Worm (Caenorhabditis elegans): ENCODE data around the gene ugt-45.

ugt-45 gene

DNA sequence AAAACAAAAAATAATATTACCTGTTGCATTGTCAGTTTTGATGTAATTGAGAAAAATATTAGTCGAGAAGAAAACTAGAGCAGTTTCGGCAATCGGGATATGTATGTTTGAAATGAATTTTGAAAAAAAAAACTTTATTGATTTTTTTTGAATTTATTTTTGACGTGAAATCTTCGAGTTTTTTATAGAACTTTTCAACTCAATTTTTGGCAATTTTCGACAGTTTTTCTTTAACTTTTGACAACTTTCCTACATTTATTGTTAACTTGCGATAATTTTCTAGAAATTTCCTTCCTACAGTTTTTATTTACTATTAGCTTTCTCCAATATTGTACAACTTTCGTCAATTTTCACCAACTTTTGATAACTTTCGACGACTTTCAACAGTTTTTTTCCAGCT, 49.0 kb downstream of the ugt-45 start, which contains the start of gene Y37E11AL.12:
TSS of gene Y37E11AL.12 (minus strand) at position 101 of the 400 bp plus-strand sequence.
- TF ChIP-seq bed-1 (GFP tag; IDR thresholded peaks at IDR 0.05) (no peak), bed-2 (GFP tag; IDR thresholded peaks at IDR 0.05) (no peak), aptf-2 (GFP tag; conservative IDR thresholded peaks at IDR 0.05) (no peak), cebp-2 (GFP tag; IDR thresholded peaks at IDR 0.05) (no peak), fkh-3 (tag; optimal IDR thresholded peaks at IDR 0.05) (no peak), F57A8.1 (GFP tag; optimal IDR thresholded peaks at IDR 0.05) (no peak), madf-8 (GFP tag; conservative IDR thresholded peaks at IDR 0.05) (no peak), B0261.1 (tag; optimal IDR thresholded peaks at IDR 0.05) (no peak), tbx-9 (tag; optimal IDR thresholded peaks at IDR 0.05; ENCODE audit: borderline replicate concordance) (no peak), T07F8.4 (tag; optimal IDR thresholded peaks at IDR 0.05) (no peak), nhr-120 (GFP tag; IDR thresholded peaks at IDR 0.05) (no peak), egl-18 (GFP tag; IDR thresholded peaks at IDR 0.05) (no peak), unc-62 (GFP tag; optimal IDR thresholded peaks at IDR 0.05) (no peak), K11D2.4 (GFP tag; IDR thresholded peaks at IDR 0.05) (no peak), lin-26 (GFP tag; IDR thresholded peaks at IDR 0.05) (no peak), lin-54 (GFP tag; optimal IDR thresholded peaks at IDR 0.05) (no peak), mel-28 (tag; optimal IDR thresholded peaks at IDR 0.05; ENCODE audit: borderline replicate concordance) (no peak), ceh-91 (GFP tag; IDR thresholded peaks at IDR 0.05) (no peak), ztf-3 (GFP tag; optimal IDR thresholded peaks at IDR 0.05) (no peak)

ce11 chrIV:3700554-3700953, 50.3 kb downstream of the ugt-45 start, which contains the start of gene Y37E11AL.9:
Gene Y37E11AL.9 (minus strand): TSS chrIV:3700654.
- TF ChIP-seq ceh-40 (GFP tag; IDR thresholded peaks at IDR 0.05), result no peak
- no peak for TF ChIP-seq rec-8 (tag; optimal IDR thresholded peaks at IDR 0.05)
- no peak for TF ChIP-seq lsl-1 (GFP tag; optimal IDR thresholded peaks at IDR 0.05)
- no peak for TF ChIP-seq F22D6.2 (tag; optimal IDR thresholded peaks at IDR 0.05)
- no peak for TF ChIP-seq lin-54 (GFP tag; optimal IDR thresholded peaks at IDR 0.05)
- TF ChIP-seq F37B4.10 (GFP tag; IDR thresholded peaks at IDR 0.05), result no peak
- no peak for TF ChIP-seq ZK185.1 (tag; optimal IDR thresholded peaks at IDR 0.05; ENCODE audit: poor library complexity, severe bottlenecking)
- no peak for TF ChIP-seq repo-1 (tag; optimal IDR thresholded peaks at IDR 0.05)
- no peak for TF ChIP-seq sptf-2 (GFP tag; optimal IDR thresholded peaks at IDR 0.05)
- TF ChIP-seq madf-3 (GFP tag; IDR thresholded peaks at IDR 0.05), result no peak
- no peak for TF ChIP-seq tbx-9 (tag; optimal IDR thresholded peaks at IDR 0.05; ENCODE audit: borderline replicate concordance)
- no peak for TF ChIP-seq ceh-100 (GFP tag; IDR thresholded peaks at IDR 0.05)
- no peak for TF ChIP-seq aptf-3 (GFP tag; IDR thresholded peaks at IDR 0.05)
- no peak for TF ChIP-seq hlh-26 (GFP tag; conservative IDR thresholded peaks at IDR 0.05)
- no peak for TF ChIP-seq fkh-3 (tag; optimal IDR thresholded peaks at IDR 0.05)
- no peak for TF ChIP-seq T26A5.8 (tag; optimal IDR thresholded peaks at IDR 0.05)
- TF ChIP-seq F57A8.1 (GFP tag; optimal IDR thresholded peaks at IDR 0.05), result no peak
